Worm (Caenorhabditis elegans): Measurements from ENCODE around the gene folt-2.

The folt-2 gene

DNA sequence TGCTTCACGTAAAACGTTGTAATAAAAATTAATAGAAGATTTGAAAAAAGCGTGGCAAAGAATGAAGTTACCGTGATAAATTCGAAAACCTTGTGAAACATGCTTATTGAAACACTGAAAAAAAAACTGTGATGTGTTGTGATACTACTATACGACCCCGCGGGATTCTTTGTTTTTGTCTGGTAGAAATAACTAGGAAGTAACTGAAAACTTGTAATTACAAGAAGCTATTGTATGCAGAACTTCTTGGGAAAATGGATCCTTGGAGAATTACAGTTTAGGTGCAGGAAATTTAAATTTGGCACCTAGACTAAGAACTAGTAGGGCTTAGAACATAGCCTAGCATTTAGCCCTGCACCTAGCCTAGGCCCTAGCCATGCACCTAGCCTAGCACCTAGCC, 4.4 kb upstream of the folt-2 start, which contains the start of gene str-39:
TSS of gene str-39 (minus strand) at position 101 of the 400 bp plus-strand sequence.
- TF ChIP-seq zag-1 (tag; optimal IDR thresholded peaks at IDR 0.05), result no peak
- no peak for TF ChIP-seq mml-1 (tag; optimal IDR thresholded peaks at IDR 0.05)
- no peak for TF ChIP-seq nhr-237 (tag; optimal IDR thresholded peaks at IDR 0.05)
- no peak for TF ChIP-seq ZK546.5 (tag; optimal IDR thresholded peaks at IDR 0.05)
- no peak for TF ChIP-seq ztf-11 (tag; optimal IDR thresholded peaks at IDR 0.05)
- no peak for TF ChIP-seq unc-62 (GFP tag; optimal IDR thresholded peaks at IDR 0.05)
- TF ChIP-seq elt-3 (tag; optimal IDR thresholded peaks at IDR 0.05), result no peak

DNA sequence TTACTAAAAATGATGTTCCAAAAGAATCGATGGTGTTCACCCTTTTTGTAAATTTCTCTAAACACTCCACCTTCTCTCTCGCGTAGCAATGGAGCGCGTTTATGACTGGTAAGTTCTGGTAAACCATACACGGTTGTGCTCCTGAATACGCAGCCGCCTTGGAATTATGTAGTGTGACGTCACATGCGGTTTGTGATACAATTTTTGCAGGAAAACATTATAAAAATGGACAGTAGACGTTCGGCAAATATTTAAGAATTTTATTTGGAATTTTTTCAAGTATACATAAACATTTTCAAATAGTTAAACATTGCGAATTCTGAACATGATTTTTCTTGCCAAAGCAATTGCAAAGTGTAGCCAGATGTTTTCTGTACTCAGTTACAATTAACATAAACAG, 2.1 kb upstream of the folt-2 start, which contains the start of gene F37B4.10:
TSS of gene F37B4.10 (minus strand) at position 101 of the 400 bp plus-strand sequence.
- no peak for TF ChIP-seq nhr-43 (tag; optimal IDR thresholded peaks at IDR 0.05; ENCODE audit: poor library complexity, severe bottlenecking)
- peak; percentile 8 for TF ChIP-seq elt-2 (tag; optimal IDR thresholded peaks at IDR 0.05)

DNA sequence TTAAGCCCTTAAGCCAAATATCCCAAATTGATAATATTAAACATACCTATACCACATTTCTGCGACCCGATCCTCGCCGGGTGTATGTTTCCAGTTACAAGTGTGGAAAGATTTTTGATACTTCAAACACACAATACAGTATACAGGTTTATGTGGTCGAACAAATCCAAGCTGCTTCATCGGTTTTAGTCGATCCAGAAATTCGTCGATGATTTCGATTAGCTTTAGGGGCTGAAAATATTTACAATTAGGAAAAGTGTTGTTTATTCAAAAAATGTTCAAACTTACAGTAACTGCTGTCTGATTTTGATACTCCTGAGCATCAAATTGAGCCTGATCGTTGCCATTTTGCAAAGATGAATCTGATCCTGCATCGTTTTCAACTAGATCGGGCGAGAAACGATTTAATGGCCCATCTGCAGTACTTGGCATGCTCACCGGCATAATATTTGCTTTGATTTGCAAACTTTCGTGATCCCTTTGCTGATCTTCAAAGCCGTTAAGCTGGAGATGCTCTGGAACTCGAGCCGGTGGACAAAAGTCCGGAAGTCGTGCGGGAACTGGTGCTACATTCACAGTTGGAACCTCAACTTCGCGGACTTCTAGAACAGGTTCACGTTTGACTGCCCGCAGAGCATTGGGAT, 910 bp upstream of the folt-2 start:
- TF ChIP-seq unc-39 (tag; optimal IDR thresholded peaks at IDR 0.05) (no peak), elt-3 (tag; optimal IDR thresholded peaks at IDR 0.05) (no peak), ceh-16 (tag; optimal IDR thresholded peaks at IDR 0.05) (no peak), lin-15B (tag; optimal IDR thresholded peaks at IDR 0.05) (no peak), elt-1 (tag; optimal IDR thresholded peaks at IDR 0.05) (no peak), aly-2 (tag; optimal IDR thresholded peaks at IDR 0.05) (no peak), fkh-2 (tag; optimal IDR thresholded peaks at IDR 0.05) (no peak), nhr-28 (tag; optimal IDR thresholded peaks at IDR 0.05) (no peak), elt-2 (tag; optimal IDR thresholded peaks at IDR 0.05) (no peak), nfya-1 (tag; optimal IDR thresholded peaks at IDR 0.05; ENCODE audit: insufficient read depth) (no peak), nhr-11 (tag; optimal IDR thresholded peaks at IDR 0.05) (no peak), lin-39 (tag; optimal IDR thresholded peaks at IDR 0.05) (no peak)

DNA sequence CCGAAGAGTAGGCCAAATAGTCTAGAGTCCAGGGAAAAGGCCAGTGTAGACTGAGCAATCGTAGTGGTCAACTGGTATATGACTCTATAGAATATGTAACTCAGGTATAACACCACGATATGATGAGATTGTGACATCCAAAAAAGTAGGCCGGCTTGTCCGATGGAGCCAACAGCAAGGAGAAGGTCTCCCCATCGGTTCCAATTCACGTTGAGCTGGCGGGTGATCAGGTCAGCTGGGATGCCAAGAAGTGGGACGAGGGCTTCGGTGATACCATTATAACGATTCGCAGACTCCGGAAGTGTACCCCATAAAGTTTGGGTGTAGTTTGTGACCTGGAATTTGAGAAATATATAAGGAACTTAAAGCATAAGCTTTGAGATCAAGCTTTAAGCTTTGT, 2.5 kb downstream of the folt-2 start:
- TF ChIP-seq nhr-237 (tag; optimal IDR thresholded peaks at IDR 0.05) (no peak), elt-1 (tag; optimal IDR thresholded peaks at IDR 0.05) (no peak), lin-15B (tag; optimal IDR thresholded peaks at IDR 0.05) (no peak), ceh-82 (tag; optimal IDR thresholded peaks at IDR 0.05) (no peak), ama-1 (optimal IDR thresholded peaks at IDR 0.05) (no peak), nhr-76 (tag; optimal IDR thresholded peaks at IDR 0.05) (no peak), nhr-77 (tag; optimal IDR thresholded peaks at IDR 0.05) (no peak), sea-2 (GFP tag; optimal IDR thresholded peaks at IDR 0.05) (no peak), mml-1 (tag; optimal IDR thresholded peaks at IDR 0.05) (no peak), egl-5 (tag; optimal IDR thresholded peaks at IDR 0.05) (no peak), tbx-2 (tag; optimal IDR thresholded peaks at IDR 0.05) (no peak), pha-4 (tag; optimal IDR thresholded peaks at IDR 0.05) (no peak), aly-2 (tag; optimal IDR thresholded peaks at IDR 0.05) (no peak), nhr-28 (tag; optimal IDR thresholded peaks at IDR 0.05) (no peak), nhr-23 (tag; optimal IDR thresholded peaks at IDR 0.05) (no peak), lin-39 (tag; optimal IDR thresholded peaks at IDR 0.05) (no peak), ZK546.5 (tag; optimal IDR thresholded peaks at IDR 0.05) (no peak), ztf-4 (tag; optimal IDR thresholded peaks at IDR 0.05) (no peak), nhr-11 (tag; optimal IDR thresholded peaks at IDR 0.05) (no peak)

- TF ChIP-seq ceh-28 (tag; optimal IDR thresholded peaks at IDR 0.05) (no peak), nhr-23 (tag; optimal IDR thresholded peaks at IDR 0.05) (no peak), egl-5 (tag; optimal IDR thresholded peaks at IDR 0.05) (no peak), pqm-1 (tag; optimal IDR thresholded peaks at IDR 0.05) (no peak), tbx-2 (tag; optimal IDR thresholded peaks at IDR 0.05) (no peak), nhr-12 (tag; optimal IDR thresholded peaks at IDR 0.05) (no peak), sea-2 (GFP tag; optimal IDR thresholded peaks at IDR 0.05) (no peak), jun-1 (tag; optimal IDR thresholded peaks at IDR 0.05) (no peak), nhr-77 (tag; optimal IDR thresholded peaks at IDR 0.05) (no peak), nhr-67 (tag; optimal IDR thresholded peaks at IDR 0.05) (no peak), hmg-11 (tag; optimal IDR thresholded peaks at IDR 0.05) (no peak), elt-2 (tag; optimal IDR thresholded peaks at IDR 0.05) (no peak), aly-2 (tag; optimal IDR thresholded peaks at IDR 0.05) (no peak), unc-62 (GFP tag; optimal IDR thresholded peaks at IDR 0.05) (no peak), lsy-12 (tag; optimal IDR thresholded peaks at IDR 0.05) (no peak), elt-1 (tag; optimal IDR thresholded peaks at IDR 0.05) (no peak), nhr-11 (tag; optimal IDR thresholded peaks at IDR 0.05) (no peak)
Measured at ce11 chrV:2871754-2872504, 3.5 kb downstream of the folt-2 start.
